Fruit fly (Drosophila melanogaster): Measurements from ENCODE around the gene Vha100-4.
A peak's percentile ranks its signal among the peaks of the same experiment; 100 is the strongest.

Gene Vha100-4

dm6 chr3R:18365978-18366643 lies 23.5 kb downstream of the Vha100-4 start, which contains the start of the genes WRNexo and Nup43 (continued):
- TF ChIP-seq fu2 (GFP tag; optimal IDR thresholded peaks at IDR 0.05) = no peak
- no peak for TF ChIP-seq Stat92E (GFP tag; optimal IDR thresholded peaks at IDR 0.05)
- no peak for TF ChIP-seq Fer2 (tag; optimal IDR thresholded peaks at IDR 0.05)
- TF ChIP-seq CG17802 (tag; optimal IDR thresholded peaks at IDR 0.05) = no peak
- TF ChIP-seq Nf-YA (GFP tag; IDR thresholded peaks at IDR 0.05) = no peak
- no peak for TF ChIP-seq Neu2 (GFP tag; optimal IDR thresholded peaks at IDR 0.05; ENCODE audit: borderline replicate concordance)
- TF ChIP-seq Hey (tag; optimal IDR thresholded peaks at IDR 0.05) = no peak
- TF ChIP-seq gt (GFP tag; IDR thresholded peaks at IDR 0.05) = no peak
- TF ChIP-seq CG4404 (GFP tag; IDR thresholded peaks at IDR 0.05) = peak; percentile 30; the same call in 1 of the 2 replicates
- TF ChIP-seq Atf-2 (GFP tag; optimal IDR thresholded peaks at IDR 0.05) = no peak
- no peak for TF ChIP-seq cwo (GFP tag; optimal IDR thresholded peaks at IDR 0.05)
- no peak for TF ChIP-seq Opbp (GFP tag; IDR thresholded peaks at IDR 0.05; ENCODE audit: partially characterized antibody)
- no peak for TF ChIP-seq Optix (GFP tag; IDR thresholded peaks at IDR 0.05)
- no peak for TF ChIP-seq CG3163 (GFP tag; optimal IDR thresholded peaks at IDR 0.05)
- TF ChIP-seq tgo (GFP tag; IDR thresholded peaks at IDR 0.05) = no peak
- TF ChIP-seq zfh2 (GFP tag; optimal IDR thresholded peaks at IDR 0.05) = peak; percentile 52
- TF ChIP-seq ac (GFP tag; optimal IDR thresholded peaks at IDR 0.05) = no peak
- TF ChIP-seq Sin3A (optimal IDR thresholded peaks at IDR 0.05) = peak; percentile 44
- no peak for TF ChIP-seq CG11723 (GFP tag; optimal IDR thresholded peaks at IDR 0.05)
- TF ChIP-seq CG1832 (GFP tag; optimal IDR thresholded peaks at IDR 0.05) = no peak
- TF ChIP-seq hkb (optimal IDR thresholded peaks at IDR 0.05) = no peak
- TF ChIP-seq hkb (GFP tag; IDR thresholded peaks at IDR 0.05) = no peak
- no peak for TF ChIP-seq CG12219 (GFP tag; optimal IDR thresholded peaks at IDR 0.05)
- TF ChIP-seq abd-A (tag; optimal IDR thresholded peaks at IDR 0.05) = no peak
- TF ChIP-seq stwl (tag; optimal IDR thresholded peaks at IDR 0.05) = peak; percentile 37
- TF ChIP-seq Side (GFP tag; optimal IDR thresholded peaks at IDR 0.05) = no peak
- no peak for TF ChIP-seq pb (GFP tag; optimal IDR thresholded peaks at IDR 0.05)
- TF ChIP-seq slp2 (GFP tag; optimal IDR thresholded peaks at IDR 0.05) = peak; percentile 43
- no peak for TF ChIP-seq CG13296 (GFP tag; optimal IDR thresholded peaks at IDR 0.05)
- TF ChIP-seq pho (GFP tag; optimal IDR thresholded peaks at IDR 0.05) = no peak
- TF ChIP-seq Bgb (GFP tag; IDR thresholded peaks at IDR 0.05; ENCODE audit: partially characterized antibody) = no peak
- no peak for TF ChIP-seq dan (GFP tag; IDR thresholded peaks at IDR 0.05)
- peak; percentile 42 for TF ChIP-seq Meics (GFP tag; optimal IDR thresholded peaks at IDR 0.05)
- TF ChIP-seq sim (GFP tag; IDR thresholded peaks at IDR 0.05) = no peak
- peak; percentile 47 for TF ChIP-seq pum (GFP tag; optimal IDR thresholded peaks at IDR 0.05)
- no peak for TF ChIP-seq amos (GFP tag; IDR thresholded peaks at IDR 0.05; ENCODE audit: partially characterized antibody)
- TF ChIP-seq CG18011 (GFP tag; optimal IDR thresholded peaks at IDR 0.05) = peak; percentile 15
- no peak; the same call in 2 of the 3 replicates for TF ChIP-seq ci (GFP tag; IDR thresholded peaks at IDR 0.05)
- no peak for TF ChIP-seq B-H2 (GFP tag; optimal IDR thresholded peaks at IDR 0.05)
- TF ChIP-seq klu (GFP tag; IDR thresholded peaks at IDR 0.05) = no peak; the same call in 1 of the 2 replicates
- TF ChIP-seq row (GFP tag; IDR thresholded peaks at IDR 0.05) = peak; percentile 72
- TF ChIP-seq CG6272 (GFP tag; IDR thresholded peaks at IDR 0.05) = no peak
- no peak for TF ChIP-seq aop (GFP tag; IDR thresholded peaks at IDR 0.05)
- TF ChIP-seq CG42726 (GFP tag; IDR thresholded peaks at IDR 0.05; ENCODE audit: partially characterized antibody) = no peak
- TF ChIP-seq Xrp1 (GFP tag; IDR thresholded peaks at IDR 0.05) = no peak
- TF ChIP-seq al (GFP tag; IDR thresholded peaks at IDR 0.05) = no peak; the same call in 1 of the 2 replicates
- peak; percentile 55 for TF ChIP-seq CG9817 (tag; optimal IDR thresholded peaks at IDR 0.05)
- TF ChIP-seq CG17912 (GFP tag; optimal IDR thresholded peaks at IDR 0.05) = no peak
- TF ChIP-seq nmo (GFP tag; optimal IDR thresholded peaks at IDR 0.05) = peak; percentile 71
- TF ChIP-seq CG11085 (GFP tag; IDR thresholded peaks at IDR 0.05) = no peak
- TF ChIP-seq Hmx (GFP tag; optimal IDR thresholded peaks at IDR 0.05) = no peak

Data from whole organism, embryonic.